Fruit fly (Drosophila melanogaster): ENCODE results near the gene CG31668.

The CG31668 gene

dm6 chr2L:2161244-2162243 is 44.4 kb downstream of the CG31668 start (continued):
- TF ChIP-seq CG8359 (GFP tag; optimal IDR thresholded peaks at IDR 0.05; ENCODE audit: borderline replicate concordance), result no peak
- TF ChIP-seq sd (tag; optimal IDR thresholded peaks at IDR 0.05), result peak; percentile 99
- no peak for TF ChIP-seq ERR (GFP tag; optimal IDR thresholded peaks at IDR 0.05)
- TF ChIP-seq Stat92E (GFP tag; optimal IDR thresholded peaks at IDR 0.05), result peak in 1 of 3 experiments; percentile 52
- no peak for TF ChIP-seq CG14667 (GFP tag; IDR thresholded peaks at IDR 0.05)
- TF ChIP-seq CG14014 (GFP tag; IDR thresholded peaks at IDR 0.05), result no peak
- peak; percentile 9 for TF ChIP-seq lbe (GFP tag; optimal IDR thresholded peaks at IDR 0.05)
- TF ChIP-seq Spps (tag; optimal IDR thresholded peaks at IDR 0.05), result no peak
- no peak for TF ChIP-seq scrt (GFP tag; optimal IDR thresholded peaks at IDR 0.05)
- TF ChIP-seq CG9876 (GFP tag; optimal IDR thresholded peaks at IDR 0.05), result no peak
- no peak for TF ChIP-seq Vsx1 (GFP tag; optimal IDR thresholded peaks at IDR 0.05)
- no peak for TF ChIP-seq dati (GFP tag; IDR thresholded peaks at IDR 0.05)
- no peak for TF ChIP-seq Oaz (GFP tag; IDR thresholded peaks at IDR 0.05)
- no peak for TF ChIP-seq trh (GFP tag; optimal IDR thresholded peaks at IDR 0.05)
- TF ChIP-seq CG7556 (GFP tag; optimal IDR thresholded peaks at IDR 0.05), result peak; percentile 79
- no peak for TF ChIP-seq CG16779 (GFP tag; IDR thresholded peaks at IDR 0.05)
- no peak for TF ChIP-seq caup (GFP tag; optimal IDR thresholded peaks at IDR 0.05; ENCODE audit: severe bottlenecking)
- TF ChIP-seq B-H2 (GFP tag; optimal IDR thresholded peaks at IDR 0.05), result no peak
- TF ChIP-seq Hmr (GFP tag; optimal IDR thresholded peaks at IDR 0.05), result no peak
- TF ChIP-seq CG17328 (GFP tag; IDR thresholded peaks at IDR 0.05), result 0 out of 2 replicates have a peak, but pooled peaks have one; percentile 6
- no peak for TF ChIP-seq pita (GFP tag; optimal IDR thresholded peaks at IDR 0.05)
- peak; percentile 58 for TF ChIP-seq Atf-2 (GFP tag; optimal IDR thresholded peaks at IDR 0.05)
- TF ChIP-seq CG10267 (tag; optimal IDR thresholded peaks at IDR 0.05), result peak; percentile 44
- no peak for TF ChIP-seq CG11560 (tag; IDR thresholded peaks at IDR 0.05)
- TF ChIP-seq oc (tag; optimal IDR thresholded peaks at IDR 0.05), result no peak
- TF ChIP-seq CG9932 (GFP tag; IDR thresholded peaks at IDR 0.05), result peak; percentile 62
- TF ChIP-seq CG15479 (GFP tag; optimal IDR thresholded peaks at IDR 0.05), result peak; percentile 96
- peak; percentile 47 for TF ChIP-seq CG13424 (tag; optimal IDR thresholded peaks at IDR 0.05)
- no peak for TF ChIP-seq BEAF-32 (GFP tag; optimal IDR thresholded peaks at IDR 0.05)
- 0 out of 3 replicates have a peak, but pooled peaks have one; percentile 27 for TF ChIP-seq CG11093 (GFP tag; IDR thresholded peaks at IDR 0.05)
- TF ChIP-seq Dfd (GFP tag; optimal IDR thresholded peaks at IDR 0.05), result no peak
- no peak for TF ChIP-seq GATAe (GFP tag; conservative IDR thresholded peaks at IDR 0.05)
- no peak for TF ChIP-seq prd (optimal IDR thresholded peaks at IDR 0.05)
- TF ChIP-seq prd (GFP tag; IDR thresholded peaks at IDR 0.05), result peak; percentile 60
- TF ChIP-seq klu (GFP tag; IDR thresholded peaks at IDR 0.05), result peak; percentile 90
- TF ChIP-seq Scr (GFP tag; IDR thresholded peaks at IDR 0.05; ENCODE audit: partially characterized antibody), result peak; percentile 51
- 0 out of 2 replicates have a peak, but pooled peaks have one; percentile 6 for TF ChIP-seq onecut (GFP tag; IDR thresholded peaks at IDR 0.05)
- peak; percentile 41; the same call in 2 of the 3 replicates for TF ChIP-seq CG34224 (GFP tag; IDR thresholded peaks at IDR 0.05; ENCODE audit: partially characterized antibody)
- TF ChIP-seq fru (optimal IDR thresholded peaks at IDR 0.05), result no peak
- peak; percentile 13 for TF ChIP-seq CG3407 (GFP tag; optimal IDR thresholded peaks at IDR 0.05)
- no peak for TF ChIP-seq CG8944 (GFP tag; optimal IDR thresholded peaks at IDR 0.05)
- no peak for TF ChIP-seq CG15011 (GFP tag; optimal IDR thresholded peaks at IDR 0.05)
- peak; percentile 47 for TF ChIP-seq ab (GFP tag; optimal IDR thresholded peaks at IDR 0.05)
- TF ChIP-seq CG15269 (tag; optimal IDR thresholded peaks at IDR 0.05), result no peak
- TF ChIP-seq E2f2 (GFP tag; IDR thresholded peaks at IDR 0.05), result no peak
- TF ChIP-seq sens-2 (GFP tag; IDR thresholded peaks at IDR 0.05), result no peak
- TF ChIP-seq CoRest (tag; optimal IDR thresholded peaks at IDR 0.05), result peak; percentile 70
- TF ChIP-seq eyg (GFP tag; optimal IDR thresholded peaks at IDR 0.05), result no peak
